Fruit fly (Drosophila melanogaster) whole organism, embryonic: ENCODE data around the gene UbcE2H.

ENCODE experiments used
- C15 ChIP-seq: fragments of 200-800 bp; sonication (Bioruptor generic); IDR thresholded peaks from 3 replicates; pipeline ENCODE4 v1.3.6; 2022; ENCODE audit warnings: missing biosample characterization, missing genetic modification characterization
- CG1024 ChIP-seq: fragments of 200-800 bp; sonication (Bioruptor generic); IDR thresholded peaks from 2 replicates; pipeline ENCODE4 v1.3.6; 2022; ENCODE audit warnings: missing biosample characterization, missing genetic modification characterization
- CG10321 ChIP-seq: fragments of 200-800 bp; sonication (Bioruptor generic); IDR thresholded peaks from 2 replicates; pipeline ENCODE4 v1.3.6; 2022; ENCODE audit warnings: missing biosample characterization, missing genetic modification characterization
- CG11560 ChIP-seq: fragments of 200-800 bp; sonication (Bioruptor generic); IDR thresholded peaks from 3 replicates; pipeline ENCODE4 v1.3.6; 2022; ENCODE audit warnings: missing biosample characterization, missing genetic modification characterization
- CG12236 ChIP-seq: fragments of 200-800 bp; sonication (Bioruptor generic); optimal IDR thresholded peaks from 2 replicates; lab custom pipeline; 2016; ENCODE audit warnings: missing biosample characterization, missing genetic modification characterization
- CG12659 ChIP-seq: fragments of 200-800 bp; sonication (Bioruptor generic); optimal IDR thresholded peaks from 3 replicates; lab custom pipeline; 2017; ENCODE audit warnings: mild to moderate bottlenecking, missing biosample characterization, missing genetic modification reagents, missing genetic modification characterization
- CG12769 ChIP-seq: fragments of 200-800 bp; sonication (Bioruptor generic); optimal IDR thresholded peaks from 2 replicates; lab custom pipeline; 2019; ENCODE audit warnings: missing biosample characterization, mild to moderate bottlenecking, missing genetic modification characterization, moderate library complexity
- CG14050 ChIP-seq: fragments of 200-800 bp; sonication (Bioruptor generic); IDR thresholded peaks from 3 replicates; pipeline ENCODE4 v1.3.6; 2022; ENCODE audit warnings: missing biosample characterization, missing genetic modification characterization
- CG14710 ChIP-seq: fragments of 200-800 bp; sonication (Bioruptor generic); optimal IDR thresholded peaks from 3 replicates; lab custom pipeline; 2019; ENCODE audit warnings: missing biosample characterization, mild to moderate bottlenecking, missing genetic modification characterization, moderate library complexity
- CG17186 ChIP-seq: fragments of 200-800 bp; sonication (Bioruptor generic); optimal IDR thresholded peaks from 3 replicates; lab custom pipeline; 2017; ENCODE audit warnings: missing biosample characterization, missing genetic modification reagents, missing genetic modification characterization
- CG2889 ChIP-seq: fragments of 200-800 bp; sonication (Bioruptor generic); IDR thresholded peaks from 3 replicates; pipeline ENCODE4 v1.3.6; 2022; ENCODE audit warnings: missing biosample characterization, missing genetic modification characterization
- CG30431 ChIP-seq: fragments of 200-800 bp; sonication (Bioruptor generic); optimal IDR thresholded peaks from 2 replicates; lab custom pipeline; 2017; ENCODE audit warnings: missing biosample characterization, missing genetic modification characterization
- CG3163 ChIP-seq: fragments of 200-800 bp; sonication (Bioruptor generic); optimal IDR thresholded peaks from 3 replicates; lab custom pipeline; 2016; ENCODE audit warnings: missing biosample characterization, missing genetic modification characterization
- CG4328 ChIP-seq: fragments of 200-800 bp; sonication (Bioruptor generic); optimal IDR thresholded peaks from 3 replicates; lab custom pipeline; 2017; ENCODE audit warnings: missing biosample characterization, missing genetic modification reagents, missing genetic modification characterization
- CG4730 ChIP-seq: fragments of 200-800 bp; sonication (Bioruptor generic); IDR thresholded peaks from 2 replicates; pipeline ENCODE4 v1.3.6; 2022; ENCODE audit warnings: missing biosample characterization, missing genetic modification characterization
- CG5953 ChIP-seq: fragments of 200-800 bp; sonication (Bioruptor generic); IDR thresholded peaks from 2 replicates; pipeline ENCODE4 v1.3.6; 2022; ENCODE audit warnings: missing biosample characterization, missing genetic modification characterization
- CG6813 ChIP-seq: fragments of 200-800 bp; sonication (Bioruptor generic); optimal IDR thresholded peaks from 2 replicates; lab custom pipeline; 2017; ENCODE audit warnings: missing biosample characterization, missing genetic modification characterization, mild to moderate bottlenecking, moderate library complexity, missing genetic modification reagents
- CG8478 ChIP-seq: fragments of >200 bp; optimal IDR thresholded peaks from 2 replicates; lab custom pipeline; 2018
- CG9932 ChIP-seq: fragments of 200-800 bp; sonication (Bioruptor generic); IDR thresholded peaks from 2 replicates; pipeline ENCODE4 v1.3.6; 2022; ENCODE audit warnings: missing biosample characterization, missing genetic modification characterization
- Doc3 ChIP-seq: fragments of 200-800 bp; sonication (Bioruptor generic); IDR thresholded peaks from 3 replicates; pipeline ENCODE4 v1.3.6; 2022; ENCODE audit warnings: missing biosample characterization, missing genetic modification characterization; ENCODE audit not compliant: partially characterized antibody
- E2f2 ChIP-seq: fragments of 200-800 bp; sonication (Bioruptor generic); IDR thresholded peaks from 2 replicates; pipeline ENCODE4 v1.3.6; 2022; ENCODE audit warnings: missing biosample characterization, missing genetic modification characterization
- Eip74EF ChIP-seq, 2 experiments: fragments of 200-800 bp in 1 of 2; fragments of >200 bp in 1 of 2; sonication (Bioruptor generic) in 1 of 2; optimal IDR thresholded peaks; 2 replicates each; lab custom pipeline; 2017 to 2019; ENCODE audit warnings: missing biosample characterization in 2 of 2, missing genetic modification characterization in 2 of 2, mild to moderate bottlenecking in 1 of 2, moderate library complexity in 1 of 2
- Ets65A ChIP-seq: fragments of 200-800 bp; sonication (Bioruptor generic); peaks from one replicate; lab custom pipeline; 2016; ENCODE audit warnings: missing biosample characterization, missing genetic modification characterization
- Gug ChIP-seq: fragments of 200-800 bp; sonication (Bioruptor generic); IDR thresholded peaks from 4 replicates; pipeline ENCODE4 v1.3.6; 2022; ENCODE audit warnings: missing biosample characterization, missing genetic modification characterization
- HHEX ChIP-seq: fragments of 200-800 bp; sonication (Bioruptor generic); optimal IDR thresholded peaks from 3 replicates; lab custom pipeline; 2017; ENCODE audit warnings: missing biosample characterization, mild to moderate bottlenecking, missing genetic modification characterization, missing genetic modification reagents
- Hand ChIP-seq: fragments of 200-800 bp; sonication (Bioruptor generic); optimal IDR thresholded peaks from 2 replicates; lab custom pipeline; 2017; ENCODE audit warnings: mild to moderate bottlenecking, missing biosample characterization, missing genetic modification reagents, missing genetic modification characterization
- Hey ChIP-seq: fragments of 200-800 bp; sonication (Bioruptor generic); optimal IDR thresholded peaks from 3 replicates; lab custom pipeline; 2018; ENCODE audit warnings: missing biosample characterization, mild to moderate bottlenecking, missing genetic modification characterization
- Hr78 ChIP-seq, 2 experiments: fragments of 200-800 bp in 1 of 2; fragments of >200 bp in 1 of 2; sonication (Bioruptor generic) in 1 of 2; optimal IDR thresholded peaks; 2 replicates each; lab custom pipeline; 2017 to 2019; ENCODE audit warnings: missing biosample characterization in 2 of 2, missing genetic modification characterization in 2 of 2, mild to moderate bottlenecking in 1 of 2, moderate library complexity in 1 of 2
- Hsf ChIP-seq: fragments of 200-800 bp; sonication (Bioruptor generic); optimal IDR thresholded peaks from 3 replicates; lab custom pipeline; 2016; ENCODE audit warnings: missing biosample characterization, missing genetic modification characterization
- Lpt ChIP-seq: fragments of >200 bp; optimal IDR thresholded peaks from 2 replicates; lab custom pipeline; 2018; ENCODE audit warnings: missing biosample characterization, missing genetic modification characterization
- NC2β ChIP-seq: fragments of 200-800 bp; sonication (Bioruptor generic); optimal IDR thresholded peaks from 2 replicates; lab custom pipeline; 2016; ENCODE audit warnings: missing biosample characterization, missing genetic modification characterization
- Neu2 ChIP-seq: fragments of 200-800 bp; sonication (Bioruptor generic); optimal IDR thresholded peaks from 3 replicates; lab custom pipeline; 2016; ENCODE audit warnings: missing biosample characterization, missing genetic modification characterization, borderline replicate concordance
- Opbp ChIP-seq: fragments of 200-800 bp; sonication (Bioruptor generic); IDR thresholded peaks from 3 replicates; pipeline ENCODE4 v1.3.6; 2022; ENCODE audit warnings: missing biosample characterization, missing genetic modification characterization; ENCODE audit not compliant: partially characterized antibody
- Ptx1 ChIP-seq: fragments of 200-800 bp; sonication (Bioruptor generic); IDR thresholded peaks from 2 replicates; pipeline ENCODE4 v1.3.6; 2022; ENCODE audit warnings: missing biosample characterization, missing genetic modification characterization
- Stat92E ChIP-seq, 3 experiments: fragments of >200 bp in 2 of 3; fragments of 200-800 bp in 1 of 3; sonication (Bioruptor generic) in 1 of 3; optimal IDR thresholded peaks; 2 replicates each; lab custom pipeline; 2017 to 2019; ENCODE audit warnings: missing biosample characterization in 3 of 3, missing genetic modification characterization in 3 of 3, mild to moderate bottlenecking in 1 of 3, moderate library complexity in 1 of 3
- TFAM ChIP-seq: fragments of 200-800 bp; sonication (Bioruptor generic); optimal IDR thresholded peaks from 2 replicates; lab custom pipeline; 2017; ENCODE audit warnings: missing biosample characterization, missing genetic modification characterization, inconsistent platforms
- bcd ChIP-seq: fragments of 200-800 bp; sonication (Bioruptor generic); optimal IDR thresholded peaks from 2 replicates; lab custom pipeline; 2017; ENCODE audit warnings: missing biosample characterization, mild to moderate bottlenecking, missing genetic modification characterization
- br ChIP-seq: fragments of >200 bp; optimal IDR thresholded peaks from 2 replicates; lab custom pipeline; 2017
- da ChIP-seq: fragments of 200-800 bp; sonication (Bioruptor generic); optimal IDR thresholded peaks from 2 replicates; lab custom pipeline; 2016; ENCODE audit warnings: missing biosample characterization, missing genetic modification characterization
- dysf ChIP-seq: fragments of 200-800 bp; sonication (Bioruptor generic); IDR thresholded peaks from 3 replicates; pipeline ENCODE4 v1.3.6; 2022; ENCODE audit warnings: missing biosample characterization, missing genetic modification characterization
- fru ChIP-seq: fragments of >200 bp; optimal IDR thresholded peaks from 2 replicates; lab custom pipeline; 2017
- lbe ChIP-seq: fragments of 200-800 bp; sonication (Bioruptor generic); optimal IDR thresholded peaks from 2 replicates; lab custom pipeline; 2016; ENCODE audit warnings: missing biosample characterization, mild to moderate bottlenecking, missing genetic modification characterization
- mld ChIP-seq: fragments of 200-800 bp; sonication (Bioruptor generic); IDR thresholded peaks from 3 replicates; pipeline ENCODE4 v1.3.6; 2022; ENCODE audit warnings: missing biosample characterization, missing genetic modification characterization; ENCODE audit not compliant: partially characterized antibody
- nerfin-2 ChIP-seq: fragments of 200-800 bp; sonication (Bioruptor generic); IDR thresholded peaks from 2 replicates; pipeline ENCODE4 v1.3.6; 2022; ENCODE audit warnings: missing biosample characterization, missing genetic modification characterization; ENCODE audit not compliant: partially characterized antibody
- pho ChIP-seq: fragments of 200-800 bp; sonication (Bioruptor generic); optimal IDR thresholded peaks from 2 replicates; lab custom pipeline; 2016; ENCODE audit warnings: missing biosample characterization, missing genetic modification characterization
- repo ChIP-seq: fragments of 200-800 bp; sonication (Bioruptor generic); optimal IDR thresholded peaks from 2 replicates; lab custom pipeline; 2016; ENCODE audit warnings: missing biosample characterization, missing genetic modification characterization
- scrt ChIP-seq: fragments of 200-800 bp; sonication (Bioruptor generic); optimal IDR thresholded peaks from 2 replicates; lab custom pipeline; 2018; ENCODE audit warnings: missing biosample characterization, mild to moderate bottlenecking, missing genetic modification characterization, moderate library complexity
- sqz ChIP-seq: fragments of 200-800 bp; sonication (Bioruptor generic); optimal IDR thresholded peaks from 3 replicates; lab custom pipeline; 2018; ENCODE audit warnings: missing biosample characterization, mild to moderate bottlenecking, missing genetic modification characterization
- zen2 ChIP-seq: fragments of 200-800 bp; sonication (Bioruptor generic); IDR thresholded peaks from 3 replicates; pipeline ENCODE4 v1.3.6; 2022; ENCODE audit warnings: missing biosample characterization, missing genetic modification characterization; ENCODE audit not compliant: partially characterized antibody

UbcE2H gene

dm6 chrX:8113386-8114279, 19.8 kb upstream of the UbcE2H start (continued):
- peak; percentile 17; the same call in 1 of the 2 replicates for TF ChIP-seq E2f2 (GFP tag; lab: Robert Waterston, UW)
- TF ChIP-seq CG4730 (GFP tag; lab: Robert Waterston, UW), result peak; percentile 43
- TF ChIP-seq mld (GFP tag; lab: Robert Waterston, UW), result no peak
- no peak for TF ChIP-seq br (lab: Kevin White, UChicago)
- peak; percentile 44 for TF ChIP-seq bcd (GFP tag; lab: Kevin White, UChicago)
- TF ChIP-seq CG12769 (tag; lab: Kevin White, UChicago), result peak; percentile 91
- no peak for TF ChIP-seq Hey (tag; lab: Kevin White, UChicago)
- TF ChIP-seq Ets65A, result peak; percentile 84
- TF ChIP-seq Doc3 (GFP tag; lab: Robert Waterston, UW), result no peak
- peak; percentile 74 for TF ChIP-seq dysf (GFP tag; lab: Robert Waterston, UW)
- TF ChIP-seq NC2β (GFP tag; lab: Kevin White, UChicago), result no peak
- peak; percentile 40; the same call in 1 of the 3 replicates for TF ChIP-seq CG14050
- no peak for TF ChIP-seq CG30431 (GFP tag; lab: Kevin White, UChicago)
- TF ChIP-seq CG6813 (GFP tag; lab: Kevin White, UChicago), result peak; percentile 54
- TF ChIP-seq CG4328, result no peak
- peak; percentile 20 for TF ChIP-seq Hand
- no peak for TF ChIP-seq CG12236 (GFP tag; lab: Kevin White, UChicago)
- no peak for TF ChIP-seq repo (GFP tag; lab: Kevin White, UChicago)
- no peak for TF ChIP-seq Opbp
- no peak for TF ChIP-seq sqz
- no peak for TF ChIP-seq fru (lab: Kevin White, UChicago)
- TF ChIP-seq nerfin-2, result no peak
- TF ChIP-seq CG14710 (tag; lab: Kevin White, UChicago), result no peak
- peak; percentile 66 for TF ChIP-seq HHEX (GFP tag; lab: Kevin White, UChicago)
- no peak for TF ChIP-seq CG8478 (lab: Kevin White, UChicago)
- TF ChIP-seq CG10321 (GFP tag; lab: Robert Waterston, UW), result no peak
- TF ChIP-seq CG11560 (tag; lab: Robert Waterston, UW), result 0 out of 3 replicates have a peak, but pooled peaks have one; percentile 40
- TF ChIP-seq lbe (GFP tag; lab: Kevin White, UChicago), result no peak
- no peak for TF ChIP-seq da (GFP tag; lab: Kevin White, UChicago)
- TF ChIP-seq CG12659, result peak; percentile 53
- 0 out of 2 replicates have a peak, but pooled peaks have one; percentile 14 for TF ChIP-seq CG1024 (GFP tag; lab: Robert Waterston, UW)
- TF ChIP-seq TFAM, result no peak
- peak; percentile 67 for TF ChIP-seq Ptx1 (GFP tag; lab: Robert Waterston, UW)
- TF ChIP-seq Lpt (GFP tag; lab: Kevin White, UChicago), result no peak
- TF ChIP-seq CG2889, result 0 out of 3 replicates have a peak, but pooled peaks have one; percentile 35
- peak; percentile 51 for TF ChIP-seq Hsf (GFP tag; lab: Kevin White, UChicago)
- TF ChIP-seq Hr78 (GFP tag; optimal IDR thresholded peaks at IDR 0.05; lab: Kevin White, UChicago), result no peak
- no peak for TF ChIP-seq CG5953 (GFP tag; lab: Robert Waterston, UW)
- no peak for TF ChIP-seq Neu2 (GFP tag; lab: Kevin White, UChicago)
- TF ChIP-seq CG17186 (GFP tag; lab: Kevin White, UChicago), result no peak
- no peak for TF ChIP-seq Stat92E (GFP tag; optimal IDR thresholded peaks at IDR 0.05; lab: Kevin White, UChicago)
- TF ChIP-seq CG9932 (GFP tag; lab: Robert Waterston, UW), result peak; percentile 74
- TF ChIP-seq scrt (GFP tag; lab: Kevin White, UChicago), result peak; percentile 52
- peak; percentile 58; the same call in 2 of the 4 replicates for TF ChIP-seq Gug (GFP tag; lab: Robert Waterston, UW)
- TF ChIP-seq C15 (GFP tag; lab: Robert Waterston, UW), result no peak
- no peak for TF ChIP-seq zen2 (GFP tag; lab: Robert Waterston, UW)
- no peak for TF ChIP-seq Eip74EF (GFP tag; optimal IDR thresholded peaks at IDR 0.05; lab: Kevin White, UChicago)
- peak; percentile 35 for TF ChIP-seq CG3163 (GFP tag; lab: Kevin White, UChicago)
- peak; percentile 62 for TF ChIP-seq pho
